Worm (Caenorhabditis elegans) whole organism, late embryonic: Measurements from ENCODE around the gene tag-124.

Source experiments
- fkh-10 ChIP-seq: fragments of 150-350 bp; optimal IDR thresholded peaks from 2 replicates; lab custom pipeline; 2014; ENCODE audit warnings: missing biosample characterization, missing genetic modification reagents, missing genetic modification characterization
- unc-55 ChIP-seq: sonication (generic microtip); optimal IDR thresholded peaks from 2 replicates; lab custom pipeline; 2017; ENCODE audit warnings: missing biosample characterization, missing genetic modification reagents, missing genetic modification characterization

DNA sequence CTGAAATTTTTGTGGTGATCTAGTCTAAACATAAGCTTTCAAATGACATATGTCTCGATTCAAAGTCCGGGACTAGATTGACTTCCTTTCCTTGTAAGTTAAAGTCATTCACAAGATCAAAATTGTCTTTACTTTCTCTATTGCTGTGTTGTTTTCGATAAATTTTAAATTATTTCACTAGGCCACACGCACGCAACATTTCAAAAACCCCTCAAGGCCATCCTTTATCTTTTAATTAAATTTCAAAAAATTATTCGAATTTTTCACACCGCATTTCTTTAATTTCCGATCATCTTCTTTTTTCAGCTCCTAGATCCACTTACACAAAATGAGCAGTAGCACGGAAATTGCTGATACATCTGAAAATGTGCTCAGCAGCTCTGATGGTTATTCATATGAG is 45.2 kb downstream of the tag-124 start, which contains the start of gene ZK1307.7:
- TF ChIP-seq fkh-10 (no peak), unc-55 (GFP tag; lab: Kevin White, UChicago) (no peak)
